Worm (Caenorhabditis elegans) whole organism, L3 larva: ENCODE measurements around the gene C08E8.1.

ENCODE experiments used
- R02D3.7 ChIP-seq: fragments of 150-350 bp; optimal IDR thresholded peaks from 2 replicates; lab custom pipeline; 2014; ENCODE audit warnings: missing biosample characterization, missing genetic modification characterization
- ZK546.5 ChIP-seq: sonication (generic microtip); optimal IDR thresholded peaks from 2 replicates; lab custom pipeline; 2017; ENCODE audit warnings: missing biosample characterization, missing genetic modification characterization
- aly-2 ChIP-seq: fragments of 150-350 bp; optimal IDR thresholded peaks from 2 replicates; lab custom pipeline; 2014; ENCODE audit warnings: missing biosample characterization, missing genetic modification characterization
- ama-1 ChIP-seq: fragments of 150-350 bp; optimal IDR thresholded peaks from 2 replicates; lab custom pipeline; 2018
- ceh-28 ChIP-seq: fragments of 150-350 bp; optimal IDR thresholded peaks from 2 replicates; lab custom pipeline; 2014; ENCODE audit warnings: missing biosample characterization, missing genetic modification reagents, missing genetic modification characterization
- ceh-82 ChIP-seq: fragments of 150-350 bp; optimal IDR thresholded peaks from 2 replicates; lab custom pipeline; 2014; ENCODE audit warnings: missing biosample characterization, missing genetic modification characterization
- ceh-9 ChIP-seq: sonication (generic microtip); optimal IDR thresholded peaks from 2 replicates; lab custom pipeline; 2018; ENCODE audit warnings: missing biosample characterization, missing genetic modification characterization
- daf-12 ChIP-seq: fragments of 150-350 bp; optimal IDR thresholded peaks from 2 replicates; lab custom pipeline; 2014; ENCODE audit warnings: missing biosample characterization, missing genetic modification reagents, missing genetic modification characterization
- egl-27 ChIP-seq: sonication (generic microtip); optimal IDR thresholded peaks from 4 replicates; lab custom pipeline; 2017; ENCODE audit warnings: missing biosample characterization, missing genetic modification reagents, missing genetic modification characterization
- elt-1 ChIP-seq: fragments of 150-350 bp; optimal IDR thresholded peaks from 2 replicates; lab custom pipeline; 2014; ENCODE audit warnings: missing biosample characterization, missing genetic modification characterization
- elt-2 ChIP-seq: sonication (generic microtip); optimal IDR thresholded peaks from 2 replicates; lab custom pipeline; 2016; ENCODE audit warnings: missing genetic modification reagents, mild to moderate bottlenecking, missing genetic modification characterization, missing compliant biosample characterization
- fkh-10 ChIP-seq: sonication (generic microtip); optimal IDR thresholded peaks from 2 replicates; lab custom pipeline; 2017; ENCODE audit warnings: missing biosample characterization, missing genetic modification reagents, missing genetic modification characterization
- fkh-2 ChIP-seq: fragments of 150-350 bp; optimal IDR thresholded peaks from 2 replicates; lab custom pipeline; 2014; ENCODE audit warnings: missing biosample characterization, missing genetic modification reagents, missing genetic modification characterization
- jun-1 ChIP-seq: fragments of 150-350 bp; optimal IDR thresholded peaks from 2 replicates; lab custom pipeline; 2014; ENCODE audit warnings: missing biosample characterization, missing genetic modification reagents, missing genetic modification characterization
- lin-15B ChIP-seq: fragments of 150-350 bp; optimal IDR thresholded peaks from 2 replicates; lab custom pipeline; 2014; ENCODE audit warnings: missing biosample characterization, missing genetic modification characterization
- lin-39 ChIP-seq: fragments of 150-350 bp; optimal IDR thresholded peaks from 2 replicates; lab custom pipeline; 2018; ENCODE audit warnings: missing biosample characterization, missing genetic modification reagents, missing genetic modification characterization
- lsy-12 ChIP-seq: sonication (generic microtip); optimal IDR thresholded peaks from 2 replicates; lab custom pipeline; 2016; ENCODE audit warnings: mild to moderate bottlenecking, missing genetic modification characterization, missing compliant biosample characterization
- mdl-1 ChIP-seq: fragments of 150-350 bp; optimal IDR thresholded peaks from 2 replicates; lab custom pipeline; 2014; ENCODE audit warnings: missing biosample characterization, missing genetic modification characterization
- mml-1 ChIP-seq: fragments of 150-350 bp; sonication (generic microtip); optimal IDR thresholded peaks from 3 replicates; lab custom pipeline; 2014; ENCODE audit warnings: missing biosample characterization, missing genetic modification characterization
- nfya-1 ChIP-seq: sonication (generic microtip); optimal IDR thresholded peaks from 2 replicates; lab custom pipeline; 2017; ENCODE audit warnings: missing genetic modification characterization, mild to moderate bottlenecking, missing compliant biosample characterization, antibody characterized with exemption, moderate library complexity; ENCODE audit not compliant: insufficient read depth
- nhr-11 ChIP-seq: fragments of 150-350 bp; optimal IDR thresholded peaks from 2 replicates; lab custom pipeline; 2014; ENCODE audit warnings: missing biosample characterization, missing genetic modification characterization
- nhr-12 ChIP-seq: fragments of 150-350 bp; optimal IDR thresholded peaks from 2 replicates; lab custom pipeline; 2014; ENCODE audit warnings: missing biosample characterization, missing genetic modification characterization
- nhr-23 ChIP-seq: fragments of 150-350 bp; optimal IDR thresholded peaks from 2 replicates; lab custom pipeline; 2014; ENCODE audit warnings: missing biosample characterization, missing genetic modification reagents, missing genetic modification characterization
- nhr-237 ChIP-seq: fragments of 150-350 bp; optimal IDR thresholded peaks from 2 replicates; lab custom pipeline; 2014; ENCODE audit warnings: missing biosample characterization, missing genetic modification characterization
- nhr-25 ChIP-seq: sonication (generic microtip); optimal IDR thresholded peaks from 2 replicates; lab custom pipeline; 2017; ENCODE audit warnings: missing biosample characterization, missing genetic modification characterization
- nhr-28 ChIP-seq: fragments of 150-350 bp; optimal IDR thresholded peaks from 2 replicates; lab custom pipeline; 2014; ENCODE audit warnings: missing biosample characterization, missing genetic modification characterization
- nhr-43 ChIP-seq: sonication (generic microtip); optimal IDR thresholded peaks from 2 replicates; lab custom pipeline; 2016; ENCODE audit warnings: mild to moderate bottlenecking, missing genetic modification characterization, missing compliant biosample characterization; ENCODE audit not compliant: poor library complexity, severe bottlenecking
- nhr-67 ChIP-seq: fragments of 150-350 bp; optimal IDR thresholded peaks from 2 replicates; lab custom pipeline; 2014; ENCODE audit warnings: missing biosample characterization, missing genetic modification characterization
- nhr-76 ChIP-seq: fragments of 150-350 bp; sonication (generic microtip); optimal IDR thresholded peaks from 5 replicates; lab custom pipeline; 2014; ENCODE audit warnings: missing biosample characterization, missing genetic modification characterization
- pha-4 ChIP-seq: fragments of 150-350 bp; optimal IDR thresholded peaks from 2 replicates; lab custom pipeline; 2014; ENCODE audit warnings: missing biosample characterization, missing genetic modification reagents, missing genetic modification characterization
- pqm-1 ChIP-seq: fragments of 150-350 bp; optimal IDR thresholded peaks from 2 replicates; lab custom pipeline; 2017; ENCODE audit warnings: missing biosample characterization, missing genetic modification characterization, inconsistent platforms
- sea-2 ChIP-seq: fragments of 150-350 bp; sonication (generic microtip); optimal IDR thresholded peaks from 4 replicates; lab custom pipeline; 2014; ENCODE audit warnings: missing biosample characterization, missing genetic modification reagents, missing genetic modification characterization
- skn-1 ChIP-seq: fragments of 150-350 bp; optimal IDR thresholded peaks from 2 replicates; lab custom pipeline; 2014; ENCODE audit warnings: missing biosample characterization, missing genetic modification characterization
- snpc-4 ChIP-seq: fragments of 150-350 bp; optimal IDR thresholded peaks from 2 replicates; lab custom pipeline; 2014; ENCODE audit warnings: missing biosample characterization, missing genetic modification characterization
- tbx-2 ChIP-seq: sonication (generic microtip); optimal IDR thresholded peaks from 2 replicates; lab custom pipeline; 2016; ENCODE audit warnings: mild to moderate bottlenecking, missing genetic modification characterization, missing compliant biosample characterization
- unc-39 ChIP-seq: sonication (generic microtip); optimal IDR thresholded peaks from 4 replicates; lab custom pipeline; 2017; ENCODE audit warnings: missing biosample characterization, missing genetic modification characterization
- unc-62 ChIP-seq: fragments of 150-350 bp; sonication (generic microtip); optimal IDR thresholded peaks from 4 replicates; lab custom pipeline; 2014; ENCODE audit warnings: missing biosample characterization, missing genetic modification reagents, missing genetic modification characterization
- zag-1 ChIP-seq: fragments of 150-350 bp; optimal IDR thresholded peaks from 2 replicates; lab custom pipeline; 2014; ENCODE audit warnings: missing biosample characterization, missing genetic modification characterization
- ztf-11 ChIP-seq: fragments of 150-350 bp; optimal IDR thresholded peaks from 2 replicates; lab custom pipeline; 2014; ENCODE audit warnings: missing biosample characterization, missing genetic modification characterization
- ztf-4 ChIP-seq: fragments of 150-350 bp; optimal IDR thresholded peaks from 2 replicates; lab custom pipeline; 2014; ENCODE audit warnings: missing biosample characterization, missing genetic modification characterization

The C08E8.1 gene

ce11 chrV:18375551-18375950 is 13.2 kb upstream of the C08E8.1 start:
- TF ChIP-seq zag-1 (tag; lab: Kevin White, UChicago) (no peak), ceh-28 (tag; lab: Kevin White, UChicago) (peak; percentile 84)

ce11 chrV:18374194-18374593 is 11.9 kb upstream of the C08E8.1 start, which contains the start of gene Y51A2B.2:
TSS of gene Y51A2B.2 (plus strand) at chrV:18374494.
- TF ChIP-seq skn-1 (no peak), mml-1 (no peak), unc-39 (tag; lab: Kevin White, UChicago) (no peak), nhr-28 (no peak), ceh-9 (tag; lab: Kevin White, UChicago) (no peak), elt-1 (tag; lab: Kevin White, UChicago) (no peak), tbx-2 (no peak), aly-2 (tag; lab: Kevin White, UChicago) (no peak), nhr-67 (no peak), nhr-43 (no peak), nhr-76 (tag; lab: Kevin White, UChicago) (no peak), ztf-11 (tag; lab: Kevin White, UChicago) (no peak), ama-1 (lab: Kevin White, UChicago) (no peak), nhr-12 (tag; lab: Kevin White, UChicago) (no peak)

DNA sequence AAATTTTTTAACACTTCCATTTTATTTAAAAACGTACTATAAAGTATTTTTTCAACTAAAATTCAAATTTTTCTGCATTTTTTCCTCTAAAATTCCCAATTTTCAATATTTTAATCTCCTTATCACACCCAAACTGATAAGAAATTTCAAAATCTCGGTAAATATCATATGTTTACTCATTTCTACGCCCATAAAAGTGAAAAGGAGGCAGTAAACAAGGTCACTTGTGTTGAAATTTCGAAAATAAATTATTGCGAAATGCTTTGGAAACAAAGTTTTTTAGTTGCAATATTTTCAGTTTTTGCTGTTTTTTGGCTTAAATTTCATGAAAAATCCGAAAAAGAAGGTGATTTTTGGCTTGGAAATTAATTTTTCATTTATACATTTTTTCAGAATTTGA is 9.3 kb upstream of the C08E8.1 start, which contains the start of gene C08E8.4:
Gene C08E8.4 (plus strand): TSS at position 268 of the 400 bp plus-strand sequence.
- TF ChIP-seq elt-2 (peak; percentile 67), pha-4 (tag; lab: Kevin White, UChicago) (peak; percentile 75), nhr-12 (tag; lab: Kevin White, UChicago) (no peak), unc-62 (GFP tag; lab: Kevin White, UChicago) (no peak), jun-1 (tag; lab: Kevin White, UChicago) (peak; percentile 28), pqm-1 (peak; percentile 80), nhr-25 (tag; lab: Kevin White, UChicago) (no peak), ztf-4 (tag; lab: Kevin White, UChicago) (no peak)

- TF ChIP-seq lin-15B (tag; lab: Kevin White, UChicago) (no peak), nhr-23 (tag; lab: Kevin White, UChicago) (no peak), unc-62 (GFP tag; lab: Kevin White, UChicago) (no peak), nhr-237 (tag; lab: Kevin White, UChicago) (no peak), pqm-1 (no peak), ceh-82 (tag; lab: Kevin White, UChicago) (no peak), nhr-11 (no peak), nhr-28 (no peak), snpc-4 (tag; lab: Kevin White, UChicago) (no peak), aly-2 (tag; lab: Kevin White, UChicago) (no peak), lsy-12 (tag; lab: Kevin White, UChicago) (no peak), fkh-10 (GFP tag; lab: Kevin White, UChicago) (no peak), R02D3.7 (tag; lab: Kevin White, UChicago) (no peak), jun-1 (tag; lab: Kevin White, UChicago) (no peak), skn-1 (no peak), unc-39 (tag; lab: Kevin White, UChicago) (no peak), elt-1 (tag; lab: Kevin White, UChicago) (no peak), nfya-1 (tag; lab: Kevin White, UChicago) (no peak)
- TF ChIP-seq, all 47 proteins: peak for 0
Observed at ce11 chrV:18371028-18371427, 8.7 kb upstream of the C08E8.1 start.

- TF ChIP-seq ama-1 (lab: Kevin White, UChicago) (no peak), unc-39 (tag; lab: Kevin White, UChicago) (no peak), daf-12 (tag; lab: Kevin White, UChicago) (no peak), sea-2 (no peak), nhr-23 (tag; lab: Kevin White, UChicago) (no peak), mdl-1 (tag; lab: Kevin White, UChicago) (no peak), snpc-4 (tag; lab: Kevin White, UChicago) (no peak), nhr-67 (no peak), zag-1 (tag; lab: Kevin White, UChicago) (no peak), fkh-2 (tag; lab: Kevin White, UChicago) (no peak), nhr-76 (tag; lab: Kevin White, UChicago) (no peak), elt-1 (tag; lab: Kevin White, UChicago) (no peak), ZK546.5 (tag; lab: Kevin White, UChicago) (no peak), nhr-43 (no peak), ceh-9 (tag; lab: Kevin White, UChicago) (no peak), egl-27 (tag; lab: Kevin White, UChicago) (no peak), lin-39 (no peak), ztf-4 (tag; lab: Kevin White, UChicago) (no peak)
Observed at ce11 chrV:18368322-18368721, 6.0 kb upstream of the C08E8.1 start, which contains the start of gene C08E8.6. TSS of gene C08E8.6 (minus strand) at chrV:18368422.
